Fruit fly (Drosophila melanogaster): ENCODE results near the gene Gs1.

DNA sequence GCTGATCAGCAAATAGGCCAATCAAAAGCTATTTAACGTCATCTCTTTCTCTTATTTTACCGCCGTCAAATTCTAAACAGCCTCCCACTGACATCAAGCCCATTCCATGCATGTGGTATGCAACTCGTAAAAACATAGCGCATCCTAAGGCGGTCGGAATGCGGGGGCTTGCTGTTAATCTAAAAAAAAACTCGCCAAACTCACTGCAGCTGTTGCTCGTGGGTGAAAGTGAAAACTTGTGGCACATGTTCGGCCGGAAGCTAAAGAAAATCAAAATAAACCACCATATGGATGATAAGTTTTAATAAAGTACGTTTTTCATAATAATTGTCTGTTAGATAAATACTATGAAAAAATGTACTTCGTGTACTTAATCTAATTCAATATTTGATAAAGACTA is 37.8 kb upstream of the Gs1 start:
- no peak for TF ChIP-seq cwo (GFP tag; optimal IDR thresholded peaks at IDR 0.05)
- no peak for TF ChIP-seq CG7928 (GFP tag; optimal IDR thresholded peaks at IDR 0.05)
- no peak for TF ChIP-seq Sin3A (optimal IDR thresholded peaks at IDR 0.05)
- no peak for TF ChIP-seq fd3F (GFP tag; optimal IDR thresholded peaks at IDR 0.05)
- TF ChIP-seq exex (tag; optimal IDR thresholded peaks at IDR 0.05): no peak
- no peak for TF ChIP-seq TFAM (GFP tag; optimal IDR thresholded peaks at IDR 0.05)
- no peak for TF ChIP-seq CG18764 (GFP tag; optimal IDR thresholded peaks at IDR 0.05)
- TF ChIP-seq H2.0 (GFP tag; IDR thresholded peaks at IDR 0.05): no peak
- no peak for TF ChIP-seq bowl (GFP tag; IDR thresholded peaks at IDR 0.05)
- no peak for TF ChIP-seq Abd-B (GFP tag; optimal IDR thresholded peaks at IDR 0.05)
- no peak for TF ChIP-seq CG11398 (GFP tag; optimal IDR thresholded peaks at IDR 0.05)
- TF ChIP-seq Mes4 (GFP tag; optimal IDR thresholded peaks at IDR 0.05): no peak
- TF ChIP-seq CG11456 (GFP tag; IDR thresholded peaks at IDR 0.05): no peak
- TF ChIP-seq Ssrp (tag; optimal IDR thresholded peaks at IDR 0.05): no peak

All from whole organism, embryonic.